Fruit fly (Drosophila melanogaster) whole organism, embryonic: ENCODE measurements around the gene CG13359.

Experiments used
- BEAF-32 ChIP-seq: fragments of 200-800 bp; sonication (Bioruptor generic); optimal IDR thresholded peaks from 3 replicates; lab custom pipeline; 2017; ENCODE audit warnings: missing biosample characterization, missing genetic modification characterization, mild to moderate bottlenecking, moderate library complexity, missing genetic modification reagents
- CG1024 ChIP-seq: fragments of 200-800 bp; sonication (Bioruptor generic); IDR thresholded peaks from 2 replicates; pipeline ENCODE4 v1.3.6; 2022; ENCODE audit warnings: missing biosample characterization, missing genetic modification characterization
- CG10267 ChIP-seq: fragments of 200-800 bp; sonication (Bioruptor generic); optimal IDR thresholded peaks from 2 replicates; lab custom pipeline; 2018; ENCODE audit warnings: missing biosample characterization, mild to moderate bottlenecking, missing genetic modification characterization, moderate library complexity
- CG10321 ChIP-seq: fragments of 200-800 bp; sonication (Bioruptor generic); IDR thresholded peaks from 2 replicates; pipeline ENCODE4 v1.3.6; 2022; ENCODE audit warnings: missing biosample characterization, missing genetic modification characterization
- CG11456 ChIP-seq: fragments of 200-800 bp; sonication (Bioruptor generic); IDR thresholded peaks from 3 replicates; pipeline ENCODE4 v1.3.6; 2022; ENCODE audit warnings: missing biosample characterization, missing genetic modification characterization
- CG13287 ChIP-seq: fragments of 200-800 bp; sonication (Bioruptor generic); IDR thresholded peaks from 2 replicates; pipeline ENCODE4 v1.3.6; 2022; ENCODE audit warnings: missing biosample characterization, missing genetic modification characterization; ENCODE audit not compliant: partially characterized antibody
- CG17829 ChIP-seq: fragments of 200-800 bp; optimal IDR thresholded peaks from 2 replicates; lab custom pipeline; 2019; ENCODE audit warnings: missing biosample characterization, mild to moderate bottlenecking, missing genetic modification characterization, moderate library complexity
- CG2120 ChIP-seq: fragments of 200-800 bp; sonication (Bioruptor generic); optimal IDR thresholded peaks from 3 replicates; lab custom pipeline; 2016; ENCODE audit warnings: missing biosample characterization, missing genetic modification characterization
- CG3163 ChIP-seq: fragments of 200-800 bp; sonication (Bioruptor generic); optimal IDR thresholded peaks from 3 replicates; lab custom pipeline; 2016; ENCODE audit warnings: missing biosample characterization, missing genetic modification characterization
- CG32532 ChIP-seq: fragments of 200-800 bp; sonication (Bioruptor generic); IDR thresholded peaks from 2 replicates; pipeline ENCODE4 v1.3.6; 2022; ENCODE audit warnings: missing biosample characterization, missing genetic modification characterization
- CG33213 ChIP-seq: fragments of 200-800 bp; sonication (Bioruptor generic); optimal IDR thresholded peaks from 3 replicates; lab custom pipeline; 2016; ENCODE audit warnings: missing biosample characterization, missing genetic modification characterization
- CG3726 ChIP-seq: fragments of 200-800 bp; sonication (Bioruptor generic); IDR thresholded peaks from 3 replicates; pipeline ENCODE4, ENCODE4 v1.3.6; 2022; ENCODE audit warnings: missing biosample characterization, missing genetic modification characterization
- CG5245 ChIP-seq: fragments of 200-800 bp; sonication (Bioruptor generic); optimal IDR thresholded peaks from 3 replicates; lab custom pipeline; 2016; ENCODE audit warnings: missing biosample characterization, missing genetic modification characterization
- CG6791 ChIP-seq: fragments of 200-800 bp; sonication (Bioruptor generic); IDR thresholded peaks from 3 replicates; pipeline ENCODE4 v1.3.6; 2022; ENCODE audit warnings: missing biosample characterization, missing genetic modification characterization; ENCODE audit not compliant: partially characterized antibody
- CG6854 ChIP-seq: fragments of 200-800 bp; sonication (Bioruptor generic); optimal IDR thresholded peaks from 3 replicates; lab custom pipeline; 2017; ENCODE audit warnings: missing biosample characterization, mild to moderate bottlenecking, missing genetic modification characterization
- CG7372 ChIP-seq: fragments of 200-800 bp; sonication (Bioruptor generic); IDR thresholded peaks from 2 replicates; pipeline ENCODE4 v1.3.6; 2022; ENCODE audit warnings: missing biosample characterization, missing genetic modification characterization
- CG7745 ChIP-seq: fragments of 200-800 bp; sonication (Bioruptor generic); optimal IDR thresholded peaks from 2 replicates; lab custom pipeline; 2018; ENCODE audit warnings: missing biosample characterization, mild to moderate bottlenecking, missing genetic modification characterization, moderate library complexity
- CG7839 ChIP-seq: fragments of 200-800 bp; sonication (Bioruptor generic); optimal IDR thresholded peaks from 3 replicates; lab custom pipeline; 2018; ENCODE audit warnings: missing biosample characterization, mild to moderate bottlenecking, missing genetic modification characterization, moderate library complexity
- CG9817 ChIP-seq: fragments of 200-800 bp; sonication (Bioruptor generic); optimal IDR thresholded peaks from 2 replicates; lab custom pipeline; 2018; ENCODE audit warnings: missing biosample characterization, mild to moderate bottlenecking, missing genetic modification characterization, moderate library complexity
- CTCF ChIP-seq: fragments of 200-800 bp; sonication (Bioruptor generic); optimal IDR thresholded peaks from 2 replicates; lab custom pipeline; 2017; ENCODE audit warnings: missing biosample characterization, mild to moderate bottlenecking, missing genetic modification characterization, moderate library complexity
- CoRest ChIP-seq: fragments of 200-800 bp; sonication (Bioruptor generic); optimal IDR thresholded peaks from 3 replicates; lab custom pipeline; 2018; ENCODE audit warnings: missing biosample characterization, mild to moderate bottlenecking, missing genetic modification characterization, moderate library complexity
- Dad ChIP-seq: fragments of 200-800 bp; sonication (Bioruptor generic); optimal IDR thresholded peaks from 3 replicates; lab custom pipeline; 2016; ENCODE audit warnings: missing biosample characterization, missing genetic modification characterization
- Dbx ChIP-seq: fragments of 200-800 bp; sonication (Bioruptor generic); IDR thresholded peaks from 3 replicates; pipeline ENCODE4 v1.3.6; 2022; ENCODE audit warnings: missing biosample characterization, missing genetic modification characterization
- Doc2 ChIP-seq: fragments of 200-800 bp; sonication (Bioruptor generic); IDR thresholded peaks from 2 replicates; pipeline ENCODE4 v1.3.6; 2022; ENCODE audit warnings: missing biosample characterization, missing genetic modification characterization
- Elba2 ChIP-seq: fragments of 200-800 bp; sonication (Bioruptor generic); optimal IDR thresholded peaks from 3 replicates; lab custom pipeline; 2016; ENCODE audit warnings: missing biosample characterization, missing genetic modification characterization
- Ets65A ChIP-seq: fragments of 200-800 bp; sonication (Bioruptor generic); peaks from one replicate; lab custom pipeline; 2016; ENCODE audit warnings: missing biosample characterization, missing genetic modification characterization
- Fer3 ChIP-seq: fragments of 200-800 bp; sonication (Bioruptor generic); optimal IDR thresholded peaks from 2 replicates; lab custom pipeline; 2018; ENCODE audit warnings: missing biosample characterization, mild to moderate bottlenecking, missing genetic modification characterization, moderate library complexity
- Lim3 ChIP-seq: fragments of 200-800 bp; sonication (Bioruptor generic); IDR thresholded peaks from 2 replicates; pipeline ENCODE4 v1.3.6; 2022; ENCODE audit warnings: missing biosample characterization, missing genetic modification characterization
- Med ChIP-seq: fragments of 200-800 bp; sonication (Bioruptor generic); peaks from one replicate; lab custom pipeline; 2016; ENCODE audit warnings: missing biosample characterization, missing genetic modification characterization, mild to moderate bottlenecking, inconsistent platforms, moderate library complexity
- Sin3A ChIP-seq: fragments of >200 bp; optimal IDR thresholded peaks from 2 replicates; lab custom pipeline; 2018
- Sox100B ChIP-seq: fragments of 200-800 bp; sonication (Bioruptor generic); optimal IDR thresholded peaks from 3 replicates; lab custom pipeline; 2018; ENCODE audit warnings: missing biosample characterization, mild to moderate bottlenecking, missing genetic modification characterization
- Sry-δ ChIP-seq: fragments of 200-800 bp; sonication (Bioruptor generic); optimal IDR thresholded peaks from 2 replicates; lab custom pipeline; 2016; ENCODE audit warnings: missing biosample characterization, missing genetic modification characterization
- ap ChIP-seq: fragments of 200-800 bp; sonication (Bioruptor generic); IDR thresholded peaks from 2 replicates; pipeline ENCODE4 v1.3.6; 2022; ENCODE audit warnings: missing biosample characterization, missing genetic modification characterization
- ase ChIP-seq: fragments of 200-800 bp; sonication (Bioruptor generic); IDR thresholded peaks from 3 replicates; pipeline ENCODE4 v1.3.6; 2022; ENCODE audit warnings: missing biosample characterization, missing genetic modification characterization
- chif ChIP-seq, 2 experiments: fragments of 200-800 bp; sonication (Bioruptor generic); optimal IDR thresholded peaks; 3 replicates each; lab custom pipeline; 2016; ENCODE audit warnings: missing biosample characterization in 2 of 2, missing genetic modification characterization in 2 of 2
- ci ChIP-seq: fragments of 200-800 bp; sonication (Bioruptor generic); IDR thresholded peaks from 3 replicates; pipeline ENCODE4 v1.3.6; 2022; ENCODE audit warnings: missing biosample characterization, missing genetic modification characterization
- ham ChIP-seq: fragments of 200-800 bp; sonication (Bioruptor generic); IDR thresholded peaks from 2 replicates; pipeline ENCODE4 v1.3.6; 2022; ENCODE audit warnings: missing biosample characterization, missing genetic modification characterization
- jing ChIP-seq: fragments of 200-800 bp; sonication (Bioruptor generic); optimal IDR thresholded peaks from 2 replicates; lab custom pipeline; 2018; ENCODE audit warnings: missing biosample characterization, mild to moderate bottlenecking, missing genetic modification characterization
- lola ChIP-seq, 3 experiments: fragments of >200 bp in 2 of 3; fragments of 200-800 bp in 1 of 3; sonication (Bioruptor generic) in 1 of 3; optimal IDR thresholded peaks; 2 replicates each; lab custom pipeline; 2017 to 2019; ENCODE audit warnings: missing biosample characterization in 3 of 3, missing genetic modification characterization in 3 of 3, mild to moderate bottlenecking in 1 of 3, moderate library complexity in 1 of 3
- nom ChIP-seq: fragments of 200-800 bp; sonication (Bioruptor generic); optimal IDR thresholded peaks from 2 replicates; lab custom pipeline; 2017; ENCODE audit warnings: missing biosample characterization, missing genetic modification characterization, mild to moderate bottlenecking, moderate library complexity, missing genetic modification reagents
- pita ChIP-seq: fragments of 200-800 bp; sonication (Bioruptor generic); optimal IDR thresholded peaks from 2 replicates; lab custom pipeline; 2017; ENCODE audit warnings: missing biosample characterization, mild to moderate bottlenecking, missing genetic modification characterization
- pzg ChIP-seq: fragments of 200-800 bp; sonication (Bioruptor generic); optimal IDR thresholded peaks from 3 replicates; lab custom pipeline; 2018; ENCODE audit warnings: missing biosample characterization, mild to moderate bottlenecking, missing genetic modification characterization, moderate library complexity
- ro ChIP-seq: fragments of 200-800 bp; sonication (Bioruptor generic); IDR thresholded peaks from 2 replicates; pipeline ENCODE4 v1.3.6; 2022; ENCODE audit warnings: missing biosample characterization, missing genetic modification characterization
- sim ChIP-seq: fragments of 200-800 bp; sonication (Bioruptor generic); IDR thresholded peaks from 2 replicates; pipeline ENCODE4 v1.3.6; 2022; ENCODE audit warnings: missing biosample characterization, missing genetic modification characterization
- sna ChIP-seq: fragments of 200-800 bp; sonication (Bioruptor generic); IDR thresholded peaks from 2 replicates; pipeline ENCODE4 v1.3.6; 2022; ENCODE audit warnings: missing biosample characterization, missing genetic modification characterization; ENCODE audit not compliant: partially characterized antibody
- sob ChIP-seq: fragments of 200-800 bp; sonication (Bioruptor generic); IDR thresholded peaks from 2 replicates; pipeline ENCODE4 v1.3.6; 2022; ENCODE audit warnings: missing biosample characterization, missing genetic modification characterization
- stwl ChIP-seq: fragments of 200-800 bp; sonication (Bioruptor generic); optimal IDR thresholded peaks from 3 replicates; lab custom pipeline; 2018; ENCODE audit warnings: missing biosample characterization, mild to moderate bottlenecking, missing genetic modification characterization, moderate library complexity
- tin ChIP-seq: fragments of 200-800 bp; sonication (Bioruptor generic); optimal IDR thresholded peaks from 3 replicates; lab custom pipeline; 2016; ENCODE audit warnings: missing biosample characterization, missing genetic modification characterization
- tll ChIP-seq, 2 experiments: fragments of 200-800 bp in 1 of 2; fragments of >200 bp in 1 of 2; sonication (Bioruptor generic) in 1 of 2; optimal IDR thresholded peaks; 2 replicates each; lab custom pipeline; 2017 to 2019; ENCODE audit warnings: missing biosample characterization in 2 of 2, missing genetic modification characterization in 2 of 2, mild to moderate bottlenecking in 1 of 2, moderate library complexity in 1 of 2
- vfl ChIP-seq: fragments of 200-800 bp; sonication (Bioruptor generic); optimal IDR thresholded peaks from 2 replicates; lab custom pipeline; 2016; ENCODE audit warnings: missing biosample characterization, missing genetic modification characterization
- vvl ChIP-seq: fragments of 200-800 bp; sonication (Bioruptor generic); IDR thresholded peaks from 2 replicates; pipeline ENCODE4 v1.3.6; 2022; ENCODE audit warnings: missing biosample characterization, missing genetic modification characterization
- zen ChIP-seq: fragments of 200-800 bp; sonication (Bioruptor generic); optimal IDR thresholded peaks from 3 replicates; lab custom pipeline; 2018; ENCODE audit warnings: missing biosample characterization, mild to moderate bottlenecking, missing genetic modification characterization, moderate library complexity

Gene CG13359

dm6 chrX:784456-784855 is 18.8 kb downstream of the CG13359 start, which contains the start of gene tw (continued):
- no peak for TF ChIP-seq tin
- TF ChIP-seq CG33213 (GFP tag; lab: Kevin White, UChicago): no peak
- TF ChIP-seq vvl (GFP tag; lab: Robert Waterston, UW): 0 out of 2 replicates have a peak, but pooled peaks have one; percentile 16
- no peak for TF ChIP-seq CG7839
- TF ChIP-seq CG17829 (tag; lab: Kevin White, UChicago): no peak
- no peak for TF ChIP-seq CG5245 (GFP tag; lab: Kevin White, UChicago)
- no peak for TF ChIP-seq sim (GFP tag; lab: Robert Waterston, UW)
- TF ChIP-seq Ets65A (GFP tag; lab: Kevin White, UChicago): no peak
- TF ChIP-seq Sry-δ: peak; percentile 7
- peak; percentile 24 for TF ChIP-seq stwl (tag; lab: Kevin White, UChicago)
- no peak for TF ChIP-seq Sox100B (GFP tag; lab: Kevin White, UChicago)
- TF ChIP-seq sob (GFP tag; lab: Robert Waterston, UW): 0 out of 2 replicates have a peak, but pooled peaks have one; percentile 14
- TF ChIP-seq Dbx (GFP tag; lab: Robert Waterston, UW): no peak
- no peak for TF ChIP-seq zen (tag; lab: Kevin White, UChicago)
- no peak for TF ChIP-seq CG10267
- no peak for TF ChIP-seq CG3726 (GFP tag; lab: Robert Waterston, UW)
- TF ChIP-seq CG7745: no peak
- no peak for TF ChIP-seq Dad
- TF ChIP-seq pzg (GFP tag; lab: Kevin White, UChicago): peak; percentile 22
- TF ChIP-seq CG1024 (GFP tag; lab: Robert Waterston, UW): no peak
- TF ChIP-seq CoRest: no peak
- no peak for TF ChIP-seq Elba2
- TF ChIP-seq pita: peak; percentile 27
- TF ChIP-seq CG13287 (GFP tag; lab: Robert Waterston, UW): peak; percentile 62
- TF ChIP-seq Med (GFP tag; lab: Kevin White, UChicago): peak; percentile 68
- peak; percentile 92 for TF ChIP-seq CTCF (GFP tag; lab: Kevin White, UChicago)
- no peak for TF ChIP-seq Lim3 (GFP tag; lab: Robert Waterston, UW)
- no peak for TF ChIP-seq ham (GFP tag; lab: Robert Waterston, UW)
- no peak for TF ChIP-seq CG6854 (GFP tag; lab: Kevin White, UChicago)
- TF ChIP-seq Fer3: no peak
- TF ChIP-seq CG2120 (GFP tag; lab: Kevin White, UChicago): no peak
- no peak for TF ChIP-seq nom (GFP tag; lab: Kevin White, UChicago)
- no peak for TF ChIP-seq ase
- TF ChIP-seq ro (GFP tag; lab: Robert Waterston, UW): no peak
- TF ChIP-seq CG32532 (GFP tag; lab: Robert Waterston, UW): peak; percentile 29; the same call in 1 of the 2 replicates
- TF ChIP-seq CG10321: no peak
- no peak for TF ChIP-seq vfl (GFP tag; lab: Kevin White, UChicago)
- no peak for TF ChIP-seq chif (GFP tag; optimal IDR thresholded peaks at IDR 0.05; lab: Kevin White, UChicago)
- TF ChIP-seq ci (GFP tag; lab: Robert Waterston, UW): no peak
- no peak for TF ChIP-seq CG7372 (GFP tag; lab: Robert Waterston, UW)
- no peak for TF ChIP-seq tll (GFP tag; optimal IDR thresholded peaks at IDR 0.05; lab: Kevin White, UChicago)
- peak; percentile 59; the same call in 2 of the 3 replicates for TF ChIP-seq CG6791
- no peak for TF ChIP-seq Doc2
- no peak for TF ChIP-seq CG11456 (GFP tag; lab: Robert Waterston, UW)
- peak; percentile 52 for TF ChIP-seq BEAF-32 (GFP tag; lab: Kevin White, UChicago)
- no peak for TF ChIP-seq Sin3A
- TF ChIP-seq jing (GFP tag; lab: Kevin White, UChicago): no peak
- peak; percentile 44; the same call in 1 of the 2 replicates for TF ChIP-seq sna (GFP tag; lab: Robert Waterston, UW)
- TF ChIP-seq CG9817 (tag; lab: Kevin White, UChicago): no peak
- TF ChIP-seq CG3163 (GFP tag; lab: Kevin White, UChicago): no peak
- TF ChIP-seq ap (GFP tag; lab: Robert Waterston, UW): no peak
- TF ChIP-seq lola (GFP tag; optimal IDR thresholded peaks at IDR 0.05; lab: Kevin White, UChicago): no peak
